Worm (Caenorhabditis elegans) whole organism, young adult: ENCODE data around the gene maa-1.

Experiments used
- B0261.1 ChIP-seq: sonication (generic microtip); optimal IDR thresholded peaks from 2 replicates; lab custom pipeline; 2016; ENCODE audit warnings: mild to moderate bottlenecking, missing genetic modification characterization, moderate library complexity, missing compliant biosample characterization
- C06A6.2 ChIP-seq: fragments of 200-800 bp; sonication (Bioruptor generic); conservative IDR thresholded peaks from 2 replicates; pipeline ENCODE4 v1.3.6; 2022; ENCODE audit warnings: missing genetic modification characterization, missing compliant biosample characterization
- D2030.7 ChIP-seq: fragments of 200-800 bp; sonication (Bioruptor generic); IDR thresholded peaks from 2 replicates; pipeline ENCODE4 v1.3.6; 2022; ENCODE audit warnings: missing genetic modification reagents, missing genetic modification characterization, missing compliant biosample characterization
- F23B12.7 ChIP-seq: sonication (generic microtip); optimal IDR thresholded peaks from 2 replicates; lab custom pipeline; 2017; ENCODE audit warnings: missing genetic modification characterization, mild to moderate bottlenecking, missing compliant biosample characterization, antibody characterized with exemption, moderate library complexity; ENCODE audit not compliant: insufficient read depth
- F33H1.4 ChIP-seq: fragments of 200-800 bp; sonication (Bioruptor generic); IDR thresholded peaks from 2 replicates; pipeline ENCODE4 v1.3.6; 2022; ENCODE audit warnings: missing genetic modification reagents, missing genetic modification characterization, missing compliant biosample characterization
- F49E8.2 ChIP-seq: sonication (generic microtip); optimal IDR thresholded peaks from 3 replicates; lab custom pipeline; 2017; ENCODE audit warnings: missing genetic modification characterization, mild to moderate bottlenecking, missing compliant biosample characterization, antibody characterized with exemption, moderate library complexity; ENCODE audit not compliant: insufficient read depth
- F57A8.1 ChIP-seq: fragments of 200-800 bp; sonication (Bioruptor generic); optimal IDR thresholded peaks from 2 replicates; lab custom pipeline; 2018; ENCODE audit warnings: mild to moderate bottlenecking, missing genetic modification characterization, moderate library complexity, missing compliant biosample characterization
- ama-1 ChIP-seq, 3 experiments: fragments of 150-350 bp in 1 of 3; sonication (generic microtip) in 2 of 3; optimal IDR thresholded peaks; 2 replicates each; lab custom pipeline; 2014 to 2018; ENCODE audit warnings: missing biosample characterization in 2 of 3, missing genetic modification characterization in 2 of 3, missing genetic modification reagents in 2 of 3
- attf-6 ChIP-seq: fragments of 200-800 bp; sonication (Bioruptor generic); IDR thresholded peaks from 2 replicates; pipeline ENCODE4 v1.3.6; 2022; ENCODE audit warnings: missing genetic modification reagents, missing genetic modification characterization, missing compliant biosample characterization
- ccch-3 ChIP-seq: fragments of 200-800 bp; sonication (Bioruptor generic); optimal IDR thresholded peaks from 2 replicates; lab custom pipeline; 2018; ENCODE audit warnings: mild to moderate bottlenecking, missing genetic modification characterization, missing compliant biosample characterization
- ceh-100 ChIP-seq: fragments of 200-800 bp; sonication (Bioruptor generic); IDR thresholded peaks from 2 replicates; pipeline ENCODE4 v1.3.6; 2022; ENCODE audit warnings: missing genetic modification reagents, missing genetic modification characterization, missing compliant biosample characterization
- ceh-27 ChIP-seq: fragments of 200-800 bp; sonication (Bioruptor generic); optimal IDR thresholded peaks from 2 replicates; lab custom pipeline; 2018; ENCODE audit warnings: mild to moderate bottlenecking, missing genetic modification characterization, moderate library complexity, missing compliant biosample characterization
- ceh-58 ChIP-seq: fragments of 200-800 bp; sonication (Bioruptor generic); IDR thresholded peaks from 2 replicates; pipeline ENCODE4 v1.3.6; 2022; ENCODE audit warnings: missing genetic modification characterization, missing compliant biosample characterization
- efl-1 ChIP-seq: fragments of 150-350 bp; optimal IDR thresholded peaks from 2 replicates; lab custom pipeline; 2014; ENCODE audit warnings: missing biosample characterization, missing genetic modification reagents, missing genetic modification characterization
- egl-18 ChIP-seq: fragments of 200-800 bp; sonication (Bioruptor generic); IDR thresholded peaks from 2 replicates; pipeline ENCODE4 v1.3.6; 2022; ENCODE audit warnings: missing genetic modification reagents, missing genetic modification characterization, missing compliant biosample characterization
- egl-44 ChIP-seq: fragments of 200-800 bp; sonication (Bioruptor generic); IDR thresholded peaks from 2 replicates; pipeline ENCODE4 v1.3.6; 2022; ENCODE audit warnings: missing genetic modification reagents, missing genetic modification characterization, missing compliant biosample characterization
- gei-17 ChIP-seq: fragments of 200-800 bp; sonication (Bioruptor generic); optimal IDR thresholded peaks from 2 replicates; lab custom pipeline; 2018; ENCODE audit warnings: mild to moderate bottlenecking, missing genetic modification characterization, missing compliant biosample characterization
- him-1 ChIP-seq: sonication (generic microtip); optimal IDR thresholded peaks from 2 replicates; lab custom pipeline; 2016; ENCODE audit warnings: missing genotype, missing genetic modification reagents, missing genetic modification characterization, missing compliant biosample characterization
- lsl-1 ChIP-seq: fragments of 200-800 bp; sonication (Bioruptor generic); optimal IDR thresholded peaks from 2 replicates; lab custom pipeline; 2018; ENCODE audit warnings: mild to moderate bottlenecking, missing genetic modification characterization, moderate library complexity, missing compliant biosample characterization
- lsy-27 ChIP-seq: sonication (generic microtip); optimal IDR thresholded peaks from 2 replicates; lab custom pipeline; 2017; ENCODE audit warnings: missing genetic modification characterization, mild to moderate bottlenecking, missing compliant biosample characterization, antibody characterized with exemption, missing genotype, borderline replicate concordance; ENCODE audit not compliant: insufficient read depth
- madf-3 ChIP-seq: fragments of 200-800 bp; sonication (Bioruptor generic); IDR thresholded peaks from 2 replicates; pipeline ENCODE4 v1.3.6; 2022; ENCODE audit warnings: missing genetic modification reagents, missing genetic modification characterization, missing compliant biosample characterization
- madf-6 ChIP-seq: fragments of 200-800 bp; sonication (Bioruptor generic); IDR thresholded peaks from 2 replicates; pipeline ENCODE4 v1.3.6; 2022; ENCODE audit warnings: missing genetic modification reagents, missing genetic modification characterization, missing compliant biosample characterization
- mes-4 ChIP-seq: sonication (generic microtip); optimal IDR thresholded peaks from 2 replicates; lab custom pipeline; 2016; ENCODE audit warnings: missing genotype, missing genetic modification characterization, missing compliant biosample characterization
- nfya-1 ChIP-seq: sonication (generic microtip); optimal IDR thresholded peaks from 2 replicates; lab custom pipeline; 2017; ENCODE audit warnings: antibody characterized with exemption, missing compliant biosample characterization, missing genetic modification characterization, borderline replicate concordance; ENCODE audit not compliant: insufficient read depth
- nfyb-1 ChIP-seq: fragments of 200-800 bp; sonication (Bioruptor generic); IDR thresholded peaks from 2 replicates; pipeline ENCODE4 v1.3.6; 2022; ENCODE audit warnings: missing genetic modification reagents, missing genetic modification characterization, missing compliant biosample characterization
- nhr-179 ChIP-seq: sonication (generic microtip); optimal IDR thresholded peaks from 2 replicates; lab custom pipeline; 2016; ENCODE audit warnings: mild to moderate bottlenecking, missing genetic modification characterization, missing compliant biosample characterization
- nhr-90 ChIP-seq: sonication (generic microtip); optimal IDR thresholded peaks from 2 replicates; lab custom pipeline; 2016; ENCODE audit warnings: missing genotype, mild to moderate bottlenecking, missing genetic modification characterization, missing compliant biosample characterization
- pbrm-1 ChIP-seq: fragments of 200-800 bp; sonication (Bioruptor generic); IDR thresholded peaks from 2 replicates; pipeline ENCODE4 v1.3.6; 2022; ENCODE audit warnings: missing genetic modification reagents, missing genetic modification characterization, missing compliant biosample characterization
- pha-4 ChIP-seq: fragments of 150-350 bp; sonication (generic microtip); optimal IDR thresholded peaks from 2 replicates; lab custom pipeline; 2014; ENCODE audit warnings: missing biosample characterization, missing genetic modification reagents, missing genetic modification characterization
- repo-1 ChIP-seq: sonication (generic microtip); optimal IDR thresholded peaks from 2 replicates; lab custom pipeline; 2017; ENCODE audit warnings: mild to moderate bottlenecking, missing genetic modification characterization, missing compliant biosample characterization
- rpc-1 ChIP-seq, 2 experiments: fragments of 150-350 bp in 1 of 2; sonication (generic microtip) in 1 of 2; optimal IDR thresholded peaks; 2 replicates each; lab custom pipeline; 2014 to 2018; ENCODE audit warnings: missing biosample characterization in 1 of 2, missing genetic modification characterization in 1 of 2, missing genetic modification reagents in 1 of 2, missing genotype in 1 of 2
- sea-2 ChIP-seq: fragments of 200-800 bp; sonication (Bioruptor generic); IDR thresholded peaks from 2 replicates; pipeline ENCODE4 v1.3.6; 2022; ENCODE audit warnings: missing genetic modification characterization, missing compliant biosample characterization
- snpc-3.4 ChIP-seq: sonication (generic microtip); optimal IDR thresholded peaks from 2 replicates; lab custom pipeline; 2017; ENCODE audit warnings: missing genetic modification characterization, mild to moderate bottlenecking, missing compliant biosample characterization, antibody characterized with exemption, moderate library complexity, missing genotype, missing genetic modification reagents
- tlf-1 ChIP-seq: fragments of 200-800 bp; sonication (Bioruptor generic); optimal IDR thresholded peaks from 2 replicates; lab custom pipeline; 2018; ENCODE audit warnings: mild to moderate bottlenecking, missing genetic modification characterization, missing compliant biosample characterization
- unc-62 ChIP-seq: fragments of 150-350 bp; optimal IDR thresholded peaks from 2 replicates; lab custom pipeline; 2014; ENCODE audit warnings: missing biosample characterization, missing genetic modification reagents, missing genetic modification characterization
- ztf-18 ChIP-seq: sonication (generic microtip); optimal IDR thresholded peaks from 2 replicates; lab custom pipeline; 2016; ENCODE audit warnings: missing genotype, mild to moderate bottlenecking, missing genetic modification characterization, missing compliant biosample characterization
- ztf-22 ChIP-seq: fragments of 200-800 bp; sonication (Bioruptor generic); optimal IDR thresholded peaks from 2 replicates; lab custom pipeline; 2018; ENCODE audit warnings: mild to moderate bottlenecking, missing genetic modification characterization, moderate library complexity, missing compliant biosample characterization
- ztf-26 ChIP-seq: sonication (generic microtip); optimal IDR thresholded peaks from 2 replicates; lab custom pipeline; 2017; ENCODE audit warnings: missing genetic modification characterization, missing compliant biosample characterization
- ztf-3 ChIP-seq: fragments of 200-800 bp; sonication (Bioruptor generic); optimal IDR thresholded peaks from 2 replicates; lab custom pipeline; 2018; ENCODE audit warnings: mild to moderate bottlenecking, missing genetic modification characterization, missing compliant biosample characterization

Gene maa-1

DNA sequence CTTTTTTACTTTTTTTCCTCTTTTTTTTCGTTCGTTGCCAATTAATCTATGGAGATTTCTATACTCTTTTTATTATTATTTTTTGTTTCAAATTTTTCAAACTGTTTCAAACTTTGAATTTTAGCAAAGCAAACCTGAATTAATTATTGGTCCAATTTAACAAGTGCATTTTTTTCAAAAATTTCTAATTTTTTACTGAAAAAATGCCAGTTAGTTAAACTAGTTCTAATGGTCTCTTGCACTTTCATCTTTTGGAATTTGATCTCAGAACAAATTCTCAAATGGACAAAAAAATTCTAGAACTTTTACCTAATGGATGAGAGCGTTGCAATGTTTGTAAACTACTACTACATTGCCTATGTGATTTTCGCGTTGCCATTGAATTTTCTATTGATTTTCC lies 40.5 kb downstream of the maa-1 start, which contains the start of gene srd-74:
TSS of gene srd-74 (plus strand) at position 301 of the 400 bp plus-strand sequence.
- TF ChIP-seq madf-6 (GFP tag; lab: Robert Waterston, UW), result no peak
- no peak for TF ChIP-seq attf-6 (GFP tag; lab: Robert Waterston, UW)
- TF ChIP-seq lsl-1, result no peak
- no peak for TF ChIP-seq tlf-1
- TF ChIP-seq F23B12.7 (tag; lab: Kevin White, UChicago), result no peak
- TF ChIP-seq ztf-3 (GFP tag; lab: Kevin White, UChicago), result no peak
- TF ChIP-seq pbrm-1 (GFP tag; lab: Robert Waterston, UW), result no peak
- TF ChIP-seq madf-3 (GFP tag; lab: Robert Waterston, UW), result no peak
- no peak for TF ChIP-seq F49E8.2 (tag; lab: Kevin White, UChicago)
- TF ChIP-seq nfya-1 (tag; lab: Kevin White, UChicago), result no peak

DNA sequence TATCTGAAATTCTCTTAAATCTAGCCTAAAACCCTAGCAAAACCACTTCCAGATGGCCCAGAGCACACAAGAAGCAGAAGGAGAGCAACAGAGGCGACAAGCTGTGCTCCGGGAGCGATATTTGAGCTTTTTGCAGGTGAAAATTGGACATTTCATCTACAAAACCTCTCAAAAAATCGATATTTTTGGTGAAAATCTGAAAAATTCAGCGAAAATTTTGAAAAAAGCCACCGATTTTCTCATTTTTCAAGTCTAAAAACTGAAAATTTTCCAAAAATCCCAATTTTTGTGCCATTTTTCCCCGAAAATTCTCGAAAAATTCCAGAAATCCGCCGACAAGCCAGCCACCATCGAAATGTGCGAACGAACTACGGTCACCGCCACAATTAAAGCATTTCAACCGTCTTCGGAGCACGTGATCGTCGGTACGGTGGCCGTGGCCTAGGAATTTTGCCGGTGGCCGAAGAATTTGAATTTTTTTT lies 42.1 kb downstream of the maa-1 start, which contains the start of gene C24H11.5:
TSS of gene C24H11.5 (plus strand) at position 51 of the 482 bp plus-strand sequence.
- TF ChIP-seq B0261.1 (tag; lab: Kevin White, UChicago) (no peak), lsl-1 (no peak), ceh-100 (no peak), ccch-3 (no peak), nhr-179 (tag; lab: Kevin White, UChicago) (no peak), F33H1.4 (GFP tag; lab: Robert Waterston, UW) (no peak), unc-62 (GFP tag; lab: Kevin White, UChicago) (no peak), ceh-27 (GFP tag; lab: Kevin White, UChicago) (no peak), ztf-22 (GFP tag; lab: Kevin White, UChicago) (no peak), D2030.7 (GFP tag; lab: Robert Waterston, UW) (no peak), ztf-26 (no peak), him-1 (tag; lab: Kevin White, UChicago) (no peak), sea-2 (no peak), nfyb-1 (GFP tag; lab: Robert Waterston, UW) (no peak)

DNA sequence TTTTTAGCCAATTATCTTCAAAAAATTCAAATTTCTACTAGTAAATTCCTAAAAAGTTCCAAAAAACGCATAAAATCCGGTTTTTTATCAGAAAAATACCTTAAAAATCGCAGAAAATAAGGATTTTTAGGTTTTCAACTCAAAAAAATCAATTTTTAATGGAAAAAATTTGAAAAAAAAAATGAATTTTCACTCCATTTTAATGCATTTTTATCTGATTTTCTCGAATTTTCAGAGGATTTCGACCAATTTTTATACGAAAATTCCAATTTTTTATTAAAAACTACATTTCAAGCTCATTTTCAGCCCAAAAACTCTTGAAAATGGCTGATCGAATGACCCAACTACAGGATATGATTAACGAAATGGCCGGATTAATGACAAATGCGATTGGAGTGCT lies 45.0 kb downstream of the maa-1 start, which contains the start of gene mdt-21:
TSS of gene mdt-21 (plus strand) at position 301 of the 400 bp plus-strand sequence.
- TF ChIP-seq nfya-1 (tag; lab: Kevin White, UChicago) (no peak), gei-17 (GFP tag; lab: Kevin White, UChicago) (no peak), mes-4 (tag; lab: Kevin White, UChicago) (no peak), lsy-27 (tag; lab: Kevin White, UChicago) (no peak), ceh-58 (GFP tag; lab: Robert Waterston, UW) (no peak), rpc-1 (optimal IDR thresholded peaks at IDR 0.05; lab: Kevin White, UChicago) (no peak), rpc-1 (tag; optimal IDR thresholded peaks at IDR 0.05; lab: Kevin White, UChicago) (no peak), F57A8.1 (GFP tag; lab: Kevin White, UChicago) (no peak), ztf-18 (no peak), repo-1 (tag; lab: Kevin White, UChicago) (no peak), efl-1 (GFP tag; lab: Kevin White, UChicago) (no peak), egl-18 (GFP tag; lab: Robert Waterston, UW) (no peak), ztf-3 (GFP tag; lab: Kevin White, UChicago) (no peak), nhr-90 (no peak), snpc-3.4 (tag; lab: Kevin White, UChicago) (no peak), ama-1 (optimal IDR thresholded peaks at IDR 0.05; lab: Kevin White, UChicago) (no peak), ama-1 (GFP tag; optimal IDR thresholded peaks at IDR 0.05; lab: Kevin White, UChicago) (no peak), pha-4 (tag; lab: Kevin White, UChicago) (no peak), egl-44 (GFP tag; lab: Robert Waterston, UW) (no peak), C06A6.2 (no peak)
- TF ChIP-seq, all 124 proteins: peak for 0
